Worm (Caenorhabditis elegans): Measurements from ENCODE around the gene F58B4.6.

- TF ChIP-seq lin-35 (GFP tag; optimal IDR thresholded peaks at IDR 0.05) (no peak), snpc-4 (GFP tag; optimal IDR thresholded peaks at IDR 0.05) (no peak), snpc-4 (tag; optimal IDR thresholded peaks at IDR 0.05) (no peak), unc-62 (GFP tag; optimal IDR thresholded peaks at IDR 0.05) (no peak), B0035.1 (tag; optimal IDR thresholded peaks at IDR 0.05) (no peak), F57A8.1 (GFP tag; optimal IDR thresholded peaks at IDR 0.05) (no peak), F37B4.10 (GFP tag; IDR thresholded peaks at IDR 0.05) (no peak), fkh-3 (tag; optimal IDR thresholded peaks at IDR 0.05) (no peak), egrh-3 (GFP tag; IDR thresholded peaks at IDR 0.05) (no peak), nhr-27 (tag; optimal IDR thresholded peaks at IDR 0.05) (no peak), sptf-2 (GFP tag; optimal IDR thresholded peaks at IDR 0.05) (no peak), tlf-1 (GFP tag; optimal IDR thresholded peaks at IDR 0.05) (no peak), ccch-3 (GFP tag; optimal IDR thresholded peaks at IDR 0.05) (no peak), K12H6.12 (tag; optimal IDR thresholded peaks at IDR 0.05) (no peak), F39B2.1 (GFP tag; IDR thresholded peaks at IDR 0.05) (no peak)
Observed at ce11 chrV:10923229-10923628, 1.6 kb upstream of the F58B4.6 start, which contains the start of gene F58B4.7.

All from whole organism, young adult.